Worm (Caenorhabditis elegans) whole organism, mixed stage, embryonic: ENCODE results near the gene T21C9.11.

Experiments used
- M03D4.4 ChIP-seq: sonication (generic microtip); optimal IDR thresholded peaks from 2 replicates; lab custom pipeline; 2017; ENCODE audit warnings: mild to moderate bottlenecking, missing genetic modification characterization, missing compliant biosample characterization
- bed-3 ChIP-seq: fragments of 200-800 bp; sonication (Bioruptor generic); optimal IDR thresholded peaks from 3 replicates; lab custom pipeline; 2018; ENCODE audit warnings: mild to moderate bottlenecking, missing genetic modification characterization, moderate library complexity, missing compliant biosample characterization
- blmp-1 ChIP-seq: fragments of 150-350 bp; optimal IDR thresholded peaks from 2 replicates; lab custom pipeline; 2014; ENCODE audit warnings: missing biosample characterization, missing genetic modification characterization
- ceh-39 ChIP-seq: fragments of 150-350 bp; optimal IDR thresholded peaks from 2 replicates; lab custom pipeline; 2014; ENCODE audit warnings: missing biosample characterization, missing genetic modification characterization
- ceh-43 ChIP-seq: fragments of 200-800 bp; sonication (Bioruptor generic); optimal IDR thresholded peaks from 2 replicates; lab custom pipeline; 2018; ENCODE audit warnings: mild to moderate bottlenecking, missing genetic modification characterization, moderate library complexity, missing compliant biosample characterization
- ceh-83 ChIP-seq: fragments of 200-800 bp; sonication (Bioruptor generic); optimal IDR thresholded peaks from 2 replicates; lab custom pipeline; 2018; ENCODE audit warnings: mild to moderate bottlenecking, missing genetic modification characterization, missing compliant biosample characterization
- cnd-1 ChIP-seq: fragments of 200-800 bp; sonication (Bioruptor generic); optimal IDR thresholded peaks from 2 replicates; lab custom pipeline; 2018; ENCODE audit warnings: mild to moderate bottlenecking, missing genetic modification characterization, missing compliant biosample characterization
- drap-1 ChIP-seq: fragments of 200-800 bp; sonication (Bioruptor generic); optimal IDR thresholded peaks from 3 replicates; lab custom pipeline; 2018; ENCODE audit warnings: mild to moderate bottlenecking, missing genetic modification characterization, missing compliant biosample characterization
- elt-1 ChIP-seq: sonication (generic microtip); optimal IDR thresholded peaks from 2 replicates; lab custom pipeline; 2017; ENCODE audit warnings: missing genetic modification characterization, mild to moderate bottlenecking, missing compliant biosample characterization, antibody characterized with exemption, moderate library complexity, borderline replicate concordance; ENCODE audit not compliant: insufficient read depth
- elt-3 ChIP-seq: fragments of 150-350 bp; optimal IDR thresholded peaks from 2 replicates; lab custom pipeline; 2014; ENCODE audit warnings: missing biosample characterization, missing genetic modification characterization
- flh-1 ChIP-seq: fragments of 200-800 bp; sonication (Bioruptor generic); optimal IDR thresholded peaks from 2 replicates; lab custom pipeline; 2018; ENCODE audit warnings: mild to moderate bottlenecking, missing genetic modification characterization, moderate library complexity, missing compliant biosample characterization
- ham-2 ChIP-seq: fragments of 200-800 bp; sonication (Bioruptor generic); optimal IDR thresholded peaks from 2 replicates; lab custom pipeline; 2018; ENCODE audit warnings: mild to moderate bottlenecking, missing genetic modification characterization, missing compliant biosample characterization
- hlh-1 ChIP-seq: fragments of 150-350 bp; optimal IDR thresholded peaks from 2 replicates; lab custom pipeline; 2014; ENCODE audit warnings: missing biosample characterization, missing genetic modification reagents, missing genetic modification characterization
- lin-13 ChIP-seq: fragments of 150-350 bp; optimal IDR thresholded peaks from 2 replicates; lab custom pipeline; 2014; ENCODE audit warnings: missing biosample characterization, missing genetic modification characterization
- lin-32 ChIP-seq: fragments of 200-800 bp; sonication (Bioruptor generic); optimal IDR thresholded peaks from 2 replicates; lab custom pipeline; 2018; ENCODE audit warnings: mild to moderate bottlenecking, missing genetic modification characterization, missing compliant biosample characterization
- lsy-2 ChIP-seq: fragments of 150-350 bp; optimal IDR thresholded peaks from 2 replicates; lab custom pipeline; 2014; ENCODE audit warnings: missing biosample characterization, missing genetic modification characterization
- mab-5 ChIP-seq: fragments of 150-350 bp; optimal IDR thresholded peaks from 2 replicates; lab custom pipeline; 2014; ENCODE audit warnings: missing biosample characterization, missing genetic modification characterization
- mep-1 ChIP-seq: fragments of 150-350 bp; optimal IDR thresholded peaks from 2 replicates; lab custom pipeline; 2017; ENCODE audit warnings: missing biosample characterization, missing genetic modification reagents, missing genetic modification characterization, inconsistent platforms
- mls-2 ChIP-seq: sonication (generic microtip); optimal IDR thresholded peaks from 2 replicates; lab custom pipeline; 2016; ENCODE audit warnings: mild to moderate bottlenecking, missing genetic modification characterization, moderate library complexity, missing compliant biosample characterization
- nhr-12 ChIP-seq: fragments of 150-350 bp; optimal IDR thresholded peaks from 2 replicates; lab custom pipeline; 2014; ENCODE audit warnings: missing biosample characterization, missing genetic modification characterization
- nhr-2 ChIP-seq: fragments of 150-350 bp; optimal IDR thresholded peaks from 2 replicates; lab custom pipeline; 2014; ENCODE audit warnings: missing biosample characterization, missing genetic modification characterization
- nhr-237 ChIP-seq: fragments of 150-350 bp; optimal IDR thresholded peaks from 2 replicates; lab custom pipeline; 2014; ENCODE audit warnings: missing biosample characterization, missing genetic modification characterization
- nhr-28 ChIP-seq: fragments of 150-350 bp; optimal IDR thresholded peaks from 2 replicates; lab custom pipeline; 2014; ENCODE audit warnings: missing biosample characterization, missing genetic modification characterization
- nhr-76 ChIP-seq: sonication (generic microtip); optimal IDR thresholded peaks from 2 replicates; lab custom pipeline; 2017; ENCODE audit warnings: missing biosample characterization, missing genetic modification characterization
- pha-4 ChIP-seq: fragments of 150-350 bp; optimal IDR thresholded peaks from 2 replicates; lab custom pipeline; 2018; ENCODE audit warnings: missing biosample characterization, missing genetic modification reagents, missing genetic modification characterization
- sem-2 ChIP-seq: fragments of 200-800 bp; sonication (Bioruptor generic); optimal IDR thresholded peaks from 2 replicates; lab custom pipeline; 2018; ENCODE audit warnings: mild to moderate bottlenecking, missing genetic modification characterization, missing compliant biosample characterization
- snpc-4 ChIP-seq: fragments of 150-350 bp; optimal IDR thresholded peaks from 2 replicates; lab custom pipeline; 2014; ENCODE audit warnings: missing biosample characterization, missing genetic modification characterization
- sptf-1 ChIP-seq: sonication (generic microtip); optimal IDR thresholded peaks from 2 replicates; lab custom pipeline; 2017; ENCODE audit warnings: mild to moderate bottlenecking, missing genetic modification characterization, moderate library complexity, missing compliant biosample characterization
- tbx-8 ChIP-seq: fragments of 200-800 bp; sonication (Bioruptor generic); optimal IDR thresholded peaks from 2 replicates; lab custom pipeline; 2018; ENCODE audit warnings: mild to moderate bottlenecking, missing genetic modification characterization, moderate library complexity, missing compliant biosample characterization
- unc-120 ChIP-seq: sonication (generic microtip); optimal IDR thresholded peaks from 2 replicates; lab custom pipeline; 2017; ENCODE audit warnings: missing genetic modification characterization, missing compliant biosample characterization; ENCODE audit not compliant: poor library complexity, severe bottlenecking
- unc-39 ChIP-seq: fragments of 150-350 bp; optimal IDR thresholded peaks from 2 replicates; lab custom pipeline; 2014; ENCODE audit warnings: missing biosample characterization, missing genetic modification characterization
- unc-62 ChIP-seq: fragments of 150-350 bp; optimal IDR thresholded peaks from 2 replicates; lab custom pipeline; 2014; ENCODE audit warnings: missing biosample characterization, missing genetic modification reagents, missing genetic modification characterization

T21C9.11 gene

ce11 chrV:10555239-10555638, 39.5 kb downstream of the T21C9.11 start, which contains the start of gene F32G8.3:
TSS of gene F32G8.3 (minus strand) at chrV:10555339.
- TF ChIP-seq nhr-76 (tag; lab: Kevin White, UChicago), result no peak
- TF ChIP-seq ham-2 (GFP tag; lab: Kevin White, UChicago), result no peak
- TF ChIP-seq lin-13 (tag; lab: Kevin White, UChicago), result no peak
- TF ChIP-seq ceh-43 (GFP tag; lab: Kevin White, UChicago), result no peak
- TF ChIP-seq ceh-83 (GFP tag; lab: Kevin White, UChicago), result no peak
- TF ChIP-seq hlh-1 (tag; lab: Kevin White, UChicago), result no peak
- no peak for TF ChIP-seq sptf-1 (tag; lab: Kevin White, UChicago)
- TF ChIP-seq nhr-237 (tag; lab: Kevin White, UChicago), result no peak
- no peak for TF ChIP-seq mab-5 (tag; lab: Kevin White, UChicago)
- no peak for TF ChIP-seq unc-39 (tag; lab: Kevin White, UChicago)
- TF ChIP-seq unc-120 (tag; lab: Kevin White, UChicago), result no peak
- no peak for TF ChIP-seq elt-1 (tag; lab: Kevin White, UChicago)
- no peak for TF ChIP-seq lin-32 (GFP tag; lab: Kevin White, UChicago)
- no peak for TF ChIP-seq cnd-1 (tag; lab: Kevin White, UChicago)
- TF ChIP-seq mls-2, result no peak
- TF ChIP-seq blmp-1, result no peak
- no peak for TF ChIP-seq tbx-8 (GFP tag; lab: Kevin White, UChicago)
- no peak for TF ChIP-seq M03D4.4

- TF ChIP-seq pha-4 (tag; lab: Kevin White, UChicago) (no peak), elt-1 (tag; lab: Kevin White, UChicago) (no peak), hlh-1 (tag; lab: Kevin White, UChicago) (no peak), elt-3 (tag; lab: Kevin White, UChicago) (no peak), mep-1 (no peak), unc-62 (GFP tag; lab: Kevin White, UChicago) (no peak), snpc-4 (no peak), drap-1 (GFP tag; lab: Kevin White, UChicago) (no peak), lsy-2 (tag; lab: Kevin White, UChicago) (no peak)
Measured at ce11 chrV:10549717-10550116, 45.0 kb downstream of the T21C9.11 start, which contains the start of gene F32G8.2. TSS of gene F32G8.2 (plus strand) at chrV:10550017.

- no peak for TF ChIP-seq nhr-12 (tag; lab: Kevin White, UChicago)
- TF ChIP-seq ceh-39 (tag; lab: Kevin White, UChicago), result no peak
- no peak for TF ChIP-seq sem-2 (GFP tag; lab: Kevin White, UChicago)
- no peak for TF ChIP-seq lin-32 (GFP tag; lab: Kevin White, UChicago)
- TF ChIP-seq bed-3, result no peak
- no peak for TF ChIP-seq ceh-83 (GFP tag; lab: Kevin White, UChicago)
- TF ChIP-seq lin-13 (tag; lab: Kevin White, UChicago), result no peak
- TF ChIP-seq ceh-43 (GFP tag; lab: Kevin White, UChicago), result no peak
- TF ChIP-seq unc-62 (GFP tag; lab: Kevin White, UChicago), result no peak
- TF ChIP-seq nhr-28, result no peak
Measured at ce11 chrV:10548981-10549380, 45.7 kb downstream of the T21C9.11 start, which contains the start of gene srd-34. TSS of gene srd-34 (minus strand) at chrV:10549081.

- TF ChIP-seq elt-1 (tag; lab: Kevin White, UChicago), result no peak
- no peak for TF ChIP-seq lin-32 (GFP tag; lab: Kevin White, UChicago)
- TF ChIP-seq nhr-2 (tag; lab: Kevin White, UChicago), result no peak
- no peak for TF ChIP-seq ham-2 (GFP tag; lab: Kevin White, UChicago)
- no peak for TF ChIP-seq nhr-28
- TF ChIP-seq flh-1 (GFP tag; lab: Kevin White, UChicago), result no peak
- TF ChIP-seq nhr-76 (tag; lab: Kevin White, UChicago), result no peak
- TF ChIP-seq unc-62 (GFP tag; lab: Kevin White, UChicago), result no peak
- TF ChIP-seq unc-120 (tag; lab: Kevin White, UChicago), result no peak
Measured at ce11 chrV:10546749-10547148, 48.0 kb downstream of the T21C9.11 start, which contains the start of gene F25D1.5. TSS of gene F25D1.5 (minus strand) at chrV:10546783.
